Worm (Caenorhabditis elegans) whole organism, L1 larva: ENCODE data around the gene Y58A7A.5.
A peak's percentile ranks its signal among the peaks of the same experiment; 100 is the strongest.

ENCODE experiments used
- fkh-8 ChIP-seq: sonication (generic microtip); optimal IDR thresholded peaks from 2 replicates; lab custom pipeline; 2016; ENCODE audit warnings: mild to moderate bottlenecking, missing genetic modification characterization, missing compliant biosample characterization
- nhr-28 ChIP-seq: fragments of 150-350 bp; optimal IDR thresholded peaks from 2 replicates; lab custom pipeline; 2014; ENCODE audit warnings: missing biosample characterization, missing genetic modification characterization
- nhr-77 ChIP-seq: fragments of 150-350 bp; optimal IDR thresholded peaks from 2 replicates; lab custom pipeline; 2014; ENCODE audit warnings: missing biosample characterization, missing genetic modification characterization

ce11 chrV:5049333-5049942 lies 37.3 kb downstream of the Y58A7A.5 start, which contains the start of the genes pqn-51 and K11D12.14:
- TF ChIP-seq fkh-8 (tag; lab: Kevin White, UChicago) (peak; percentile 98), nhr-77 (tag; lab: Kevin White, UChicago) (peak; percentile 97), nhr-28 (tag; lab: Kevin White, UChicago) (no peak)
